Worm (Caenorhabditis elegans) whole organism, L4 larva: Measurements from ENCODE around the gene kin-26.

ENCODE experiments used
- php-3 ChIP-seq: fragments of 200-800 bp; sonication (Bioruptor generic); IDR thresholded peaks from 2 replicates; pipeline ENCODE4 v1.3.6; 2022; ENCODE audit warnings: missing genetic modification reagents, missing genetic modification characterization, missing compliant biosample characterization
- unc-39 ChIP-seq: sonication (generic microtip); optimal IDR thresholded peaks from 2 replicates; lab custom pipeline; 2017; ENCODE audit warnings: missing biosample characterization, missing genetic modification characterization

ce11 chrIV:7829275-7829938 is 48.3 kb downstream of the kin-26 start, which contains the start of gene C06A6.4:
- TF ChIP-seq php-3 (GFP tag; lab: Robert Waterston, UW) (no peak), unc-39 (tag; lab: Kevin White, UChicago) (no peak)
